Worm (Caenorhabditis elegans) whole organism, L1 larva: ENCODE measurements around the gene F38A1.11.

Source experiments
- alr-1 ChIP-seq: fragments of 200-800 bp; sonication (Bioruptor generic); optimal IDR thresholded peaks from 2 replicates; lab custom pipeline; 2018; ENCODE audit warnings: borderline replicate concordance, mild to moderate bottlenecking, missing genetic modification characterization, missing compliant biosample characterization
- ama-1 ChIP-seq: fragments of 150-350 bp; optimal IDR thresholded peaks from 2 replicates; lab custom pipeline; 2014
- ceh-63 ChIP-seq: fragments of 200-800 bp; sonication (Bioruptor generic); optimal IDR thresholded peaks from 2 replicates; lab custom pipeline; 2018; ENCODE audit warnings: mild to moderate bottlenecking, missing genetic modification characterization, missing compliant biosample characterization
- dpl-1 ChIP-seq, 3 experiments: fragments of 150-350 bp in 2 of 3; sonication (generic microtip) in 1 of 3; optimal IDR thresholded peaks; 2 replicates each; lab custom pipeline; 2014 to 2017; ENCODE audit warnings: missing biosample characterization in 3 of 3, missing genetic modification characterization in 3 of 3, missing genetic modification reagents in 3 of 3
- elt-3 ChIP-seq, 6 experiments: fragments of 150-350 bp in 1 of 6; sonication (generic microtip); optimal IDR thresholded peaks; 2 replicates each; lab custom pipeline; 2017 to 2018; ENCODE audit warnings: missing biosample characterization in 6 of 6, missing genetic modification characterization in 6 of 6, inconsistent platforms in 1 of 6
- ets-5 ChIP-seq: fragments of 200-800 bp; sonication (Bioruptor generic); IDR thresholded peaks from 2 replicates; pipeline ENCODE4 v1.3.6; 2022; ENCODE audit warnings: missing genetic modification characterization, missing compliant biosample characterization
- fkh-4 ChIP-seq: sonication (generic microtip); optimal IDR thresholded peaks from 2 replicates; lab custom pipeline; 2016; ENCODE audit warnings: missing compliant biosample characterization, missing genetic modification characterization, borderline replicate concordance
- fos-1 ChIP-seq: fragments of 150-350 bp; optimal IDR thresholded peaks from 2 replicates; lab custom pipeline; 2014; ENCODE audit warnings: missing biosample characterization, missing genetic modification characterization
- lir-3 ChIP-seq: sonication (generic microtip); optimal IDR thresholded peaks from 2 replicates; lab custom pipeline; 2016; ENCODE audit warnings: mild to moderate bottlenecking, missing genetic modification characterization, moderate library complexity, missing compliant biosample characterization; ENCODE audit not compliant: poor library complexity
- nhr-11 ChIP-seq: fragments of 150-350 bp; optimal IDR thresholded peaks from 2 replicates; lab custom pipeline; 2014; ENCODE audit warnings: missing biosample characterization, missing genetic modification characterization
- nhr-237 ChIP-seq: fragments of 150-350 bp; optimal IDR thresholded peaks from 2 replicates; lab custom pipeline; 2014; ENCODE audit warnings: missing biosample characterization, missing genetic modification characterization
- unc-62 ChIP-seq: fragments of 150-350 bp; optimal IDR thresholded peaks from 2 replicates; lab custom pipeline; 2014; ENCODE audit warnings: missing biosample characterization, missing genetic modification reagents, missing genetic modification characterization
- unc-86 ChIP-seq: sonication (generic microtip); optimal IDR thresholded peaks from 2 replicates; lab custom pipeline; 2016; ENCODE audit warnings: missing genetic modification characterization, missing compliant biosample characterization
- ztf-11 ChIP-seq, 2 experiments: sonication (generic microtip); optimal IDR thresholded peaks; 2 replicates each; lab custom pipeline; 2016 to 2017; ENCODE audit warnings: missing genetic modification characterization in 2 of 2, missing biosample characterization in 1 of 2, missing compliant biosample characterization in 1 of 2

ce11 chrIV:1212357-1212756 lies 34.8 kb upstream of the F38A1.11 start:
- no peak for TF ChIP-seq unc-62 (GFP tag; lab: Kevin White, UChicago)
- TF ChIP-seq nhr-237 (tag; lab: Kevin White, UChicago): no peak
- no peak for TF ChIP-seq ceh-63 (GFP tag; lab: Kevin White, UChicago)
- no peak for TF ChIP-seq ama-1 (lab: Kevin White, UChicago)
- no peak for TF ChIP-seq fos-1 (tag; lab: Kevin White, UChicago)
- TF ChIP-seq fkh-4 (tag; lab: Kevin White, UChicago): no peak
- TF ChIP-seq nhr-11 (tag; lab: Kevin White, UChicago): no peak
- no peak for TF ChIP-seq unc-86 (tag; lab: Kevin White, UChicago)
- TF ChIP-seq elt-3 (tag; optimal IDR thresholded peaks at IDR 0.05; lab: Kevin White, UChicago): no peak
- no peak for TF ChIP-seq dpl-1 (GFP tag; optimal IDR thresholded peaks at IDR 0.05; lab: Kevin White, UChicago)
- no peak for TF ChIP-seq ztf-11 (tag; optimal IDR thresholded peaks at IDR 0.05; lab: Kevin White, UChicago)
- TF ChIP-seq lir-3 (tag; lab: Kevin White, UChicago): no peak
- TF ChIP-seq alr-1 (tag; lab: Kevin White, UChicago): no peak
- TF ChIP-seq ets-5 (GFP tag; lab: Robert Waterston, UW): no peak
